Worm (Caenorhabditis elegans): ENCODE data around the gene ced-6.

- TF ChIP-seq mef-2 (tag; optimal IDR thresholded peaks at IDR 0.05) (no peak), nhr-19 (GFP tag; conservative IDR thresholded peaks at IDR 0.05) (no peak)
Measured at ce11 chrIII:5624835-5625234, 29.3 kb downstream of the ced-6 start, which contains the start of gene daf-4.

Measured in whole organism, L1 larva.